Fruit fly (Drosophila melanogaster) whole organism, embryonic: ENCODE measurements around the gene CG43658.

ENCODE experiments used
- B-H1 ChIP-seq: fragments of 200-800 bp; sonication (Bioruptor generic); IDR thresholded peaks from 3 replicates; pipeline ENCODE4 v1.3.6; 2022; ENCODE audit warnings: missing biosample characterization, missing genetic modification characterization
- Bgb ChIP-seq: fragments of 200-800 bp; sonication (Bioruptor generic); IDR thresholded peaks from 2 replicates; pipeline ENCODE4 v1.3.6; 2022; ENCODE audit warnings: missing biosample characterization, missing genetic modification characterization; ENCODE audit not compliant: partially characterized antibody
- Bteb2 ChIP-seq: fragments of 200-800 bp; sonication (Bioruptor generic); optimal IDR thresholded peaks from 2 replicates; lab custom pipeline; 2016; ENCODE audit warnings: missing biosample characterization, missing genetic modification characterization
- CG10979 ChIP-seq: fragments of 200-800 bp; sonication (Bioruptor generic); optimal IDR thresholded peaks from 2 replicates; lab custom pipeline; 2018; ENCODE audit warnings: missing biosample characterization, mild to moderate bottlenecking, missing genetic modification characterization, moderate library complexity
- CG12744 ChIP-seq: fragments of 200-800 bp; sonication (Bioruptor generic); optimal IDR thresholded peaks from 2 replicates; lab custom pipeline; 2016; ENCODE audit warnings: missing biosample characterization, missing genetic modification characterization
- CG13775 ChIP-seq: fragments of 200-800 bp; sonication (Bioruptor generic); optimal IDR thresholded peaks from 3 replicates; lab custom pipeline; 2017; ENCODE audit warnings: missing biosample characterization, mild to moderate bottlenecking, missing genetic modification characterization
- CG1602 ChIP-seq: fragments of 200-800 bp; sonication (Bioruptor generic); optimal IDR thresholded peaks from 3 replicates; lab custom pipeline; 2016; ENCODE audit warnings: missing biosample characterization, missing genetic modification characterization
- CG17612 ChIP-seq: fragments of 200-800 bp; sonication (Bioruptor generic); IDR thresholded peaks from 2 replicates; pipeline ENCODE4 v1.3.6; 2022; ENCODE audit warnings: missing biosample characterization, missing genetic modification characterization
- CG18011 ChIP-seq: fragments of 200-800 bp; sonication (Bioruptor generic); optimal IDR thresholded peaks from 2 replicates; lab custom pipeline; 2017; ENCODE audit warnings: missing biosample characterization, missing genetic modification characterization, mild to moderate bottlenecking, moderate library complexity, missing genotype
- CG32772 ChIP-seq: fragments of 200-800 bp; sonication (Bioruptor generic); IDR thresholded peaks from 2 replicates; pipeline ENCODE4 v1.3.6; 2022; ENCODE audit warnings: missing biosample characterization, missing genetic modification characterization
- CG3281 ChIP-seq: fragments of 200-800 bp; sonication (Bioruptor generic); optimal IDR thresholded peaks from 3 replicates; lab custom pipeline; 2017; ENCODE audit warnings: missing biosample characterization, mild to moderate bottlenecking, missing genetic modification characterization
- CG34224 ChIP-seq: fragments of 200-800 bp; sonication (Bioruptor generic); IDR thresholded peaks from 3 replicates; pipeline ENCODE4 v1.3.6; 2022; ENCODE audit warnings: missing biosample characterization, missing genetic modification characterization; ENCODE audit not compliant: partially characterized antibody
- CG34422 ChIP-seq: fragments of 200-800 bp; sonication (Bioruptor generic); IDR thresholded peaks from 3 replicates; pipeline ENCODE4 v1.3.6; 2022; ENCODE audit warnings: missing biosample characterization, missing genetic modification characterization
- CG43689 ChIP-seq: fragments of 200-800 bp; sonication (Bioruptor generic); IDR thresholded peaks from 2 replicates; pipeline ENCODE4 v1.3.6; 2022; ENCODE audit warnings: missing biosample characterization, missing genetic modification characterization
- CG4707 ChIP-seq: fragments of 200-800 bp; sonication (Bioruptor generic); optimal IDR thresholded peaks from 2 replicates; lab custom pipeline; 2018; ENCODE audit warnings: missing biosample characterization, mild to moderate bottlenecking, missing genetic modification characterization, moderate library complexity
- CG4854 ChIP-seq: fragments of 200-800 bp; sonication (Bioruptor generic); optimal IDR thresholded peaks from 2 replicates; lab custom pipeline; 2016; ENCODE audit warnings: missing biosample characterization, missing genetic modification characterization, inconsistent platforms
- CG6854 ChIP-seq: fragments of 200-800 bp; sonication (Bioruptor generic); optimal IDR thresholded peaks from 3 replicates; lab custom pipeline; 2017; ENCODE audit warnings: missing biosample characterization, mild to moderate bottlenecking, missing genetic modification characterization
- CG7357 ChIP-seq: fragments of 200-800 bp; sonication (Bioruptor generic); IDR thresholded peaks from 3 replicates; pipeline ENCODE4 v1.3.6; 2022; ENCODE audit warnings: missing biosample characterization, missing genetic modification characterization
- CG7745 ChIP-seq: fragments of 200-800 bp; sonication (Bioruptor generic); optimal IDR thresholded peaks from 2 replicates; lab custom pipeline; 2018; ENCODE audit warnings: missing biosample characterization, mild to moderate bottlenecking, missing genetic modification characterization, moderate library complexity
- CHES-1-like ChIP-seq: fragments of 200-800 bp; sonication (Bioruptor generic); optimal IDR thresholded peaks from 2 replicates; lab custom pipeline; 2016; ENCODE audit warnings: missing biosample characterization, missing genetic modification characterization
- Deaf1 ChIP-seq: fragments of 200-800 bp; optimal IDR thresholded peaks from 3 replicates; lab custom pipeline; 2019; ENCODE audit warnings: missing biosample characterization, mild to moderate bottlenecking, missing genetic modification characterization, moderate library complexity
- Dfd ChIP-seq, 2 experiments: fragments of >200 bp; optimal IDR thresholded peaks; 2 replicates each; lab custom pipeline; 2017; ENCODE audit warnings: missing biosample characterization in 2 of 2, missing genetic modification characterization in 2 of 2
- Drgx ChIP-seq: fragments of 200-800 bp; sonication (Bioruptor generic); IDR thresholded peaks from 2 replicates; pipeline ENCODE4 v1.3.6; 2022; ENCODE audit warnings: missing biosample characterization, missing genetic modification characterization
- HmgZ ChIP-seq: fragments of 200-800 bp; sonication (Bioruptor generic); optimal IDR thresholded peaks from 2 replicates; lab custom pipeline; 2018; ENCODE audit warnings: missing biosample characterization, mild to moderate bottlenecking, missing genetic modification characterization
- Lhr ChIP-seq: fragments of 200-800 bp; sonication (Bioruptor generic); optimal IDR thresholded peaks from 3 replicates; lab custom pipeline; 2017; ENCODE audit warnings: mild to moderate bottlenecking, missing biosample characterization, missing genetic modification reagents, missing genetic modification characterization
- Lpt ChIP-seq: fragments of >200 bp; optimal IDR thresholded peaks from 2 replicates; lab custom pipeline; 2018; ENCODE audit warnings: missing biosample characterization, missing genetic modification characterization
- MESR4 ChIP-seq: fragments of 200-800 bp; sonication (Bioruptor generic); optimal IDR thresholded peaks from 2 replicates; lab custom pipeline; 2018; ENCODE audit warnings: missing biosample characterization, mild to moderate bottlenecking, missing genetic modification characterization, moderate library complexity
- MTF-1 ChIP-seq: fragments of 200-800 bp; sonication (Bioruptor generic); optimal IDR thresholded peaks from 2 replicates; lab custom pipeline; 2018; ENCODE audit warnings: missing biosample characterization, mild to moderate bottlenecking, missing genetic modification characterization, borderline replicate concordance
- Max ChIP-seq: fragments of 200-800 bp; sonication (Bioruptor generic); optimal IDR thresholded peaks from 2 replicates; lab custom pipeline; 2016; ENCODE audit warnings: missing biosample characterization, mild to moderate bottlenecking, missing genetic modification characterization
- Med ChIP-seq: fragments of 200-800 bp; sonication (Bioruptor generic); peaks from one replicate; lab custom pipeline; 2016; ENCODE audit warnings: missing biosample characterization, missing genetic modification characterization, mild to moderate bottlenecking, inconsistent platforms, moderate library complexity
- NfI ChIP-seq: fragments of 200-800 bp; sonication (Bioruptor generic); optimal IDR thresholded peaks from 3 replicates; lab custom pipeline; 2018; ENCODE audit warnings: missing biosample characterization, mild to moderate bottlenecking, missing genetic modification characterization, moderate library complexity
- Optix ChIP-seq: fragments of 200-800 bp; sonication (Bioruptor generic); IDR thresholded peaks from 3 replicates; pipeline ENCODE4 v1.3.6; 2022; ENCODE audit warnings: missing biosample characterization, missing genetic modification characterization
- Scr ChIP-seq: fragments of 200-800 bp; sonication (Bioruptor generic); IDR thresholded peaks from 2 replicates; pipeline ENCODE4 v1.3.6; 2022; ENCODE audit warnings: missing biosample characterization, missing genetic modification characterization; ENCODE audit not compliant: partially characterized antibody
- bsh ChIP-seq, 2 experiments: fragments of 200-800 bp; sonication (Bioruptor generic); optimal IDR thresholded peaks; 2 replicates each; lab custom pipeline; 2017 to 2018; ENCODE audit warnings: mild to moderate bottlenecking in 2 of 2, missing biosample characterization in 2 of 2, missing genetic modification characterization in 2 of 2, moderate library complexity in 1 of 2
- cg ChIP-seq: fragments of 200-800 bp; sonication (Bioruptor generic); optimal IDR thresholded peaks from 3 replicates; lab custom pipeline; 2019; ENCODE audit warnings: missing biosample characterization, mild to moderate bottlenecking, missing genetic modification characterization, moderate library complexity
- croc ChIP-seq: fragments of 200-800 bp; sonication (Bioruptor generic); conservative IDR thresholded peaks from 3 replicates; pipeline ENCODE4 v1.3.6; 2022; ENCODE audit warnings: missing biosample characterization, missing genetic modification characterization
- crp ChIP-seq, 2 experiments: fragments of 200-800 bp; sonication (Bioruptor generic); optimal IDR thresholded peaks; 2 replicates in 1 of 2; 3 replicates in 1 of 2; lab custom pipeline; 2017; ENCODE audit warnings: missing biosample characterization in 2 of 2, missing genetic modification characterization in 2 of 2, mild to moderate bottlenecking in 1 of 2, moderate library complexity in 1 of 2
- dmrt99B ChIP-seq: fragments of 200-800 bp; sonication (Bioruptor generic); optimal IDR thresholded peaks from 2 replicates; lab custom pipeline; 2018; ENCODE audit warnings: missing biosample characterization, mild to moderate bottlenecking, missing genetic modification characterization, moderate library complexity
- esg ChIP-seq: fragments of 200-800 bp; sonication (Bioruptor generic); conservative IDR thresholded peaks from 2 replicates; pipeline ENCODE4 v1.3.6; 2022; ENCODE audit warnings: missing biosample characterization, missing genetic modification characterization
- fd3F ChIP-seq: fragments of 200-800 bp; sonication (Bioruptor generic); optimal IDR thresholded peaks from 2 replicates; lab custom pipeline; 2018; ENCODE audit warnings: missing biosample characterization, mild to moderate bottlenecking, missing genetic modification characterization, moderate library complexity
- gem ChIP-seq: fragments of 200-800 bp; sonication (Bioruptor generic); optimal IDR thresholded peaks from 2 replicates; lab custom pipeline; 2019; ENCODE audit warnings: missing biosample characterization, mild to moderate bottlenecking, missing genetic modification characterization, moderate library complexity
- hb ChIP-seq: fragments of 200-800 bp; sonication (Bioruptor generic); IDR thresholded peaks from 3 replicates; pipeline ENCODE4 v1.3.6; 2022; ENCODE audit warnings: missing biosample characterization, missing genetic modification characterization; ENCODE audit not compliant: partially characterized antibody
- lmd ChIP-seq: fragments of 200-800 bp; sonication (Bioruptor generic); IDR thresholded peaks from 2 replicates; pipeline ENCODE4 v1.3.6; 2022; ENCODE audit warnings: missing biosample characterization, missing genetic modification characterization
- lov ChIP-seq, 2 experiments: fragments of 200-800 bp in 1 of 2; fragments of >200 bp in 1 of 2; sonication (Bioruptor generic) in 1 of 2; IDR thresholded peaks in 1 of 2; optimal IDR thresholded peaks in 1 of 2; 2 replicates in 1 of 2; 3 replicates in 1 of 2; pipeline versions ENCODE4 v1.3.6 to Lab custom; 2017 to 2022; ENCODE audit warnings: missing biosample characterization in 1 of 2, missing genetic modification characterization in 1 of 2
- nerfin-1 ChIP-seq: fragments of 200-800 bp; sonication (Bioruptor generic); optimal IDR thresholded peaks from 3 replicates; lab custom pipeline; 2019; ENCODE audit warnings: missing biosample characterization, mild to moderate bottlenecking, missing genetic modification characterization, moderate library complexity
- oc ChIP-seq: fragments of 200-800 bp; sonication (Bioruptor generic); optimal IDR thresholded peaks from 2 replicates; lab custom pipeline; 2018; ENCODE audit warnings: missing biosample characterization, mild to moderate bottlenecking, missing genetic modification characterization, moderate library complexity
- scrt ChIP-seq: fragments of 200-800 bp; sonication (Bioruptor generic); optimal IDR thresholded peaks from 2 replicates; lab custom pipeline; 2018; ENCODE audit warnings: missing biosample characterization, mild to moderate bottlenecking, missing genetic modification characterization, moderate library complexity
- trh ChIP-seq: fragments of 200-800 bp; sonication (Bioruptor generic); optimal IDR thresholded peaks from 2 replicates; lab custom pipeline; 2016; ENCODE audit warnings: missing biosample characterization, missing genetic modification characterization
- zen2 ChIP-seq: fragments of 200-800 bp; sonication (Bioruptor generic); IDR thresholded peaks from 3 replicates; pipeline ENCODE4 v1.3.6; 2022; ENCODE audit warnings: missing biosample characterization, missing genetic modification characterization; ENCODE audit not compliant: partially characterized antibody

CG43658 gene

DNA sequence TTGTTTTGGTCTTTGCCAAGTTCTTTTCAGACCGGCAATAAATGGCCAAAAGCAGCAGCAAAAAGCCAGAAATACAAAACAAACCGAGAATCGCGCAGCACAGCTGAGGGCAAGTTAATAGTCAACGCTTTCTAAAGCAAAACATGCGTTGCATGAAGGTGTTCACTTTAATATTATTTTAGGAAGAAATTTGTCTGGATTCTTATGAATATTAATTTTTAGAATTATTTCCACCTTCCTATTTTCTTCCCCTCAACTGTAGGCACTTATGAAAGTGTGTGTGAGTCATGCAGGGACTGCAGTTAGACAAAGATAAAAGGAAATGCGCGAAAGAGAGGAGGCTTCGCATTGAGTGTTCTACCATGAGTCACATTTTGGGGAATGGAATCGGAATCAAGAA is 69.8 kb downstream of the CG43658 start (continued):
- TF ChIP-seq CG7745 (no peak), cg (GFP tag; lab: Kevin White, UChicago) (no peak), CG34224 (GFP tag; lab: Robert Waterston, UW) (no peak), MESR4 (GFP tag; lab: Kevin White, UChicago) (no peak), Deaf1 (tag; lab: Kevin White, UChicago) (no peak), CG13775 (peak; percentile 52), lov (optimal IDR thresholded peaks at IDR 0.05; lab: Kevin White, UChicago) (no peak), lov (GFP tag; IDR thresholded peaks at IDR 0.05; lab: Robert Waterston, UW) (0 out of 3 replicates have a peak, but pooled peaks have one; percentile 39), bsh (GFP tag; optimal IDR thresholded peaks at IDR 0.05; lab: Kevin White, UChicago) (peak; percentile 71 to 72), Lpt (GFP tag; lab: Kevin White, UChicago) (no peak), Optix (GFP tag; lab: Robert Waterston, UW) (peak; percentile 52; the same call in 2 of the 3 replicates), MTF-1 (peak; percentile 3), trh (GFP tag; lab: Kevin White, UChicago) (no peak), CG3281 (peak; percentile 23), CG34422 (GFP tag; lab: Robert Waterston, UW) (peak; percentile 51; the same call in 1 of the 3 replicates), CG6854 (GFP tag; lab: Kevin White, UChicago) (no peak), Bgb (GFP tag; lab: Robert Waterston, UW) (no peak), Scr (GFP tag; lab: Robert Waterston, UW) (no peak), NfI (peak; percentile 53), CG10979 (tag; lab: Kevin White, UChicago) (peak; percentile 65), CG4854 (GFP tag; lab: Kevin White, UChicago) (peak; percentile 47), CG4707 (GFP tag; lab: Kevin White, UChicago) (no peak), CG7357 (GFP tag; lab: Robert Waterston, UW) (peak; percentile 56; the same call in 2 of the 3 replicates), Dfd (GFP tag; optimal IDR thresholded peaks at IDR 0.05; lab: Kevin White, UChicago) (no peak), fd3F (GFP tag; lab: Kevin White, UChicago) (no peak), dmrt99B (tag; lab: Kevin White, UChicago) (peak; percentile 68), hb (no peak), Lhr (no peak), oc (tag; lab: Kevin White, UChicago) (peak; percentile 24), CHES-1-like (GFP tag; lab: Kevin White, UChicago) (no peak), lmd (GFP tag; lab: Robert Waterston, UW) (peak; percentile 67), CG1602 (GFP tag; lab: Kevin White, UChicago) (peak; percentile 42), CG12744 (GFP tag; lab: Kevin White, UChicago) (peak; percentile 13), Bteb2 (GFP tag; lab: Kevin White, UChicago) (no peak), Drgx (GFP tag; lab: Robert Waterston, UW) (peak; percentile 89), Med (GFP tag; lab: Kevin White, UChicago) (peak; percentile 87), esg (GFP tag; lab: Robert Waterston, UW) (peak; percentile 45), CG18011 (GFP tag; lab: Kevin White, UChicago) (no peak), nerfin-1 (no peak), HmgZ (tag; lab: Kevin White, UChicago) (no peak), croc (GFP tag; lab: Robert Waterston, UW) (peak; percentile 45; the same call in 1 of the 3 replicates), zen2 (GFP tag; lab: Robert Waterston, UW) (no peak), CG32772 (GFP tag; lab: Robert Waterston, UW) (peak; percentile 56; the same call in 1 of the 2 replicates), Max (GFP tag; lab: Kevin White, UChicago) (peak; percentile 23), crp (GFP tag; optimal IDR thresholded peaks at IDR 0.05; lab: Kevin White, UChicago) (no peak), gem (tag; lab: Kevin White, UChicago) (peak; percentile 72), CG43689 (GFP tag; lab: Robert Waterston, UW) (no peak), B-H1 (peak; percentile 44; the same call in 2 of the 3 replicates), CG17612 (GFP tag; lab: Robert Waterston, UW) (no peak), scrt (GFP tag; lab: Kevin White, UChicago) (no peak)
